Worm (Caenorhabditis elegans): ENCODE data around the gene C04E7.3.

Gene C04E7.3

ce11 chrX:382692-383091 is 35.7 kb upstream of the C04E7.3 start, which contains the start of gene ife-2 (continued):
- TF ChIP-seq elt-2 (tag; optimal IDR thresholded peaks at IDR 0.05) (peak; percentile 52), ztf-4 (tag; optimal IDR thresholded peaks at IDR 0.05) (no peak), lin-15B (tag; optimal IDR thresholded peaks at IDR 0.05) (peak; percentile 47), nhr-77 (tag; optimal IDR thresholded peaks at IDR 0.05) (no peak), nhr-67 (tag; optimal IDR thresholded peaks at IDR 0.05) (no peak), nhr-25 (tag; optimal IDR thresholded peaks at IDR 0.05) (peak; percentile 65), fos-1 (tag; optimal IDR thresholded peaks at IDR 0.05) (no peak), lin-39 (tag; optimal IDR thresholded peaks at IDR 0.05) (peak; percentile 62), aly-2 (tag; optimal IDR thresholded peaks at IDR 0.05) (no peak)

- TF ChIP-seq egl-5 (tag; optimal IDR thresholded peaks at IDR 0.05) (no peak), elt-3 (tag; optimal IDR thresholded peaks at IDR 0.05) (no peak), ceh-16 (tag; optimal IDR thresholded peaks at IDR 0.05) (no peak), hmg-11 (tag; optimal IDR thresholded peaks at IDR 0.05) (peak; percentile 56), lin-15B (tag; optimal IDR thresholded peaks at IDR 0.05) (peak; percentile 1), pha-4 (tag; optimal IDR thresholded peaks at IDR 0.05) (peak; percentile 3)
Measured at ce11 chrX:381029-381428, 34.0 kb upstream of the C04E7.3 start.

- no peak for TF ChIP-seq R02D3.7 (tag; optimal IDR thresholded peaks at IDR 0.05)
- no peak for TF ChIP-seq aly-2 (tag; optimal IDR thresholded peaks at IDR 0.05)
- TF ChIP-seq lin-15B (tag; optimal IDR thresholded peaks at IDR 0.05), result no peak
- TF ChIP-seq sea-2 (GFP tag; optimal IDR thresholded peaks at IDR 0.05), result no peak
- no peak for TF ChIP-seq ceh-16 (tag; optimal IDR thresholded peaks at IDR 0.05)
- TF ChIP-seq nhr-77 (tag; optimal IDR thresholded peaks at IDR 0.05), result no peak
- no peak for TF ChIP-seq pha-4 (tag; optimal IDR thresholded peaks at IDR 0.05)
- no peak for TF ChIP-seq nhr-23 (tag; optimal IDR thresholded peaks at IDR 0.05)
- TF ChIP-seq nhr-28 (tag; optimal IDR thresholded peaks at IDR 0.05), result no peak
- TF ChIP-seq mml-1 (tag; optimal IDR thresholded peaks at IDR 0.05), result no peak
- no peak for TF ChIP-seq nhr-76 (tag; optimal IDR thresholded peaks at IDR 0.05)
- no peak for TF ChIP-seq mdl-1 (tag; optimal IDR thresholded peaks at IDR 0.05)
- TF ChIP-seq ceh-9 (tag; optimal IDR thresholded peaks at IDR 0.05), result no peak
Measured at ce11 chrX:380505-380904, 33.5 kb upstream of the C04E7.3 start, which contains the start of gene R04A9.3. R04A9.3 (minus strand) TSS chrX:380605.

ce11 chrX:371761-372285 is 24.8 kb upstream of the C04E7.3 start, which contains the start of gene nrde-3:
nrde-3 (plus strand) TSS chrX:372235.
- TF ChIP-seq snpc-4 (tag; optimal IDR thresholded peaks at IDR 0.05) (no peak), daf-12 (tag; optimal IDR thresholded peaks at IDR 0.05) (no peak), ceh-28 (tag; optimal IDR thresholded peaks at IDR 0.05) (no peak), fos-1 (tag; optimal IDR thresholded peaks at IDR 0.05) (no peak), nhr-43 (tag; optimal IDR thresholded peaks at IDR 0.05; ENCODE audit: poor library complexity, severe bottlenecking) (no peak), ztf-4 (tag; optimal IDR thresholded peaks at IDR 0.05) (no peak)

- TF ChIP-seq egl-27 (tag; optimal IDR thresholded peaks at IDR 0.05), result no peak
- no peak for TF ChIP-seq ztf-11 (tag; optimal IDR thresholded peaks at IDR 0.05)
- TF ChIP-seq hmg-11 (tag; optimal IDR thresholded peaks at IDR 0.05), result peak; percentile 55
Measured at ce11 chrX:369923-370322, 22.9 kb upstream of the C04E7.3 start.

- no peak for TF ChIP-seq aly-2 (tag; optimal IDR thresholded peaks at IDR 0.05)
- no peak for TF ChIP-seq pqm-1 (tag; optimal IDR thresholded peaks at IDR 0.05)
- no peak for TF ChIP-seq fos-1 (tag; optimal IDR thresholded peaks at IDR 0.05)
Measured at ce11 chrX:360479-360878, 13.5 kb upstream of the C04E7.3 start, which contains the start of gene C04E7.5. C04E7.5 (plus strand) TSS chrX:360779.

- TF ChIP-seq nhr-12 (tag; optimal IDR thresholded peaks at IDR 0.05) (no peak), nhr-25 (tag; optimal IDR thresholded peaks at IDR 0.05) (no peak), lsy-12 (tag; optimal IDR thresholded peaks at IDR 0.05) (no peak), pqm-1 (tag; optimal IDR thresholded peaks at IDR 0.05) (no peak), zag-1 (tag; optimal IDR thresholded peaks at IDR 0.05) (no peak), snpc-4 (tag; optimal IDR thresholded peaks at IDR 0.05) (no peak), ama-1 (optimal IDR thresholded peaks at IDR 0.05) (no peak), nfya-1 (tag; optimal IDR thresholded peaks at IDR 0.05; ENCODE audit: insufficient read depth) (no peak), aly-2 (tag; optimal IDR thresholded peaks at IDR 0.05) (no peak), eor-1 (tag; optimal IDR thresholded peaks at IDR 0.05) (no peak), pha-4 (tag; optimal IDR thresholded peaks at IDR 0.05) (no peak), fos-1 (tag; optimal IDR thresholded peaks at IDR 0.05) (no peak), ztf-4 (tag; optimal IDR thresholded peaks at IDR 0.05) (no peak), nhr-43 (tag; optimal IDR thresholded peaks at IDR 0.05; ENCODE audit: poor library complexity, severe bottlenecking) (no peak), nhr-11 (tag; optimal IDR thresholded peaks at IDR 0.05) (no peak), nhr-76 (tag; optimal IDR thresholded peaks at IDR 0.05) (no peak), elt-3 (tag; optimal IDR thresholded peaks at IDR 0.05) (no peak), ZK546.5 (tag; optimal IDR thresholded peaks at IDR 0.05) (no peak)
Measured at ce11 chrX:357792-358191, 10.8 kb upstream of the C04E7.3 start, which contains the start of gene C04E7.1. C04E7.1 (plus strand) TSS chrX:358092.
